Worm (Caenorhabditis elegans) whole organism, late embryonic: ENCODE measurements around the gene mrpl-48.
A peak's percentile ranks its signal among the peaks of the same experiment; 100 is the strongest.

ENCODE experiments used
- C08G9.2 ChIP-seq: sonication (generic microtip); optimal IDR thresholded peaks from 2 replicates; lab custom pipeline; 2016; ENCODE audit warnings: mild to moderate bottlenecking, missing genetic modification characterization, moderate library complexity, missing compliant biosample characterization
- K09A11.1 ChIP-seq: sonication (generic microtip); optimal IDR thresholded peaks from 2 replicates; lab custom pipeline; 2017; ENCODE audit warnings: antibody characterized with exemption, mild to moderate bottlenecking, missing genetic modification characterization, missing compliant biosample characterization; ENCODE audit not compliant: insufficient read depth
- che-1 ChIP-seq: sonication (generic microtip); optimal IDR thresholded peaks from 2 replicates; lab custom pipeline; 2016; ENCODE audit warnings: mild to moderate bottlenecking, missing genetic modification characterization, missing compliant biosample characterization
- dve-1 ChIP-seq: sonication (generic microtip); optimal IDR thresholded peaks from 2 replicates; lab custom pipeline; 2017; ENCODE audit warnings: antibody characterized with exemption, mild to moderate bottlenecking, missing genetic modification characterization, missing compliant biosample characterization
- elt-2 ChIP-seq: sonication (generic microtip); optimal IDR thresholded peaks from 2 replicates; lab custom pipeline; 2016; ENCODE audit warnings: missing genetic modification reagents, missing genetic modification characterization, missing compliant biosample characterization
- fkh-6 ChIP-seq: sonication (generic microtip); optimal IDR thresholded peaks from 2 replicates; lab custom pipeline; 2016; ENCODE audit warnings: missing genetic modification characterization, missing compliant biosample characterization
- nfya-1 ChIP-seq: sonication (generic microtip); optimal IDR thresholded peaks from 2 replicates; lab custom pipeline; 2017; ENCODE audit warnings: missing genetic modification characterization, mild to moderate bottlenecking, missing compliant biosample characterization, antibody characterized with exemption, moderate library complexity
- sox-2 ChIP-seq: fragments of 200-800 bp; sonication (Bioruptor generic); IDR thresholded peaks from 2 replicates; pipeline ENCODE4 v1.3.6; 2022; ENCODE audit warnings: missing genetic modification reagents, missing genetic modification characterization, missing compliant biosample characterization
- unc-55 ChIP-seq: sonication (generic microtip); optimal IDR thresholded peaks from 2 replicates; lab custom pipeline; 2017; ENCODE audit warnings: missing biosample characterization, missing genetic modification reagents, missing genetic modification characterization

The mrpl-48 gene

DNA sequence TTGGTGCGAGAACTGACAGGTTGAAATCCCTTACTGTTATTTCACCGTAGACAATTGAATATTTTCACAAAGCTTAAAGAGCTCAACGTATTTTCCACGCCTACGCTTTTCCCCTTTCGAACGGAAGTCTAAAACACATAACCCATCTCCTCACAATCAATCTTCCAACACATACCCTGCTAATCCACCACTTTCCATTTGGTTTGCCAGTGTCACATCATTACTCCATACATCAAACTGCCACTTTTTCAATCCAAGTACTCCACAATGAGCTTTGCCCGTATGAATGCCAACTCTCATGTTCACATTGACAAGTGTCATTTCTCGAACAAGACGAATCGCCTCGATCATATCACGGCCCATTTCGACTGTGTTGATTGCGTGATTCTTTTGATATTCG is 34.5 kb downstream of the mrpl-48 start:
- TF ChIP-seq dve-1 (tag; lab: Kevin White, UChicago) (no peak), C08G9.2 (tag; lab: Kevin White, UChicago) (no peak)

DNA sequence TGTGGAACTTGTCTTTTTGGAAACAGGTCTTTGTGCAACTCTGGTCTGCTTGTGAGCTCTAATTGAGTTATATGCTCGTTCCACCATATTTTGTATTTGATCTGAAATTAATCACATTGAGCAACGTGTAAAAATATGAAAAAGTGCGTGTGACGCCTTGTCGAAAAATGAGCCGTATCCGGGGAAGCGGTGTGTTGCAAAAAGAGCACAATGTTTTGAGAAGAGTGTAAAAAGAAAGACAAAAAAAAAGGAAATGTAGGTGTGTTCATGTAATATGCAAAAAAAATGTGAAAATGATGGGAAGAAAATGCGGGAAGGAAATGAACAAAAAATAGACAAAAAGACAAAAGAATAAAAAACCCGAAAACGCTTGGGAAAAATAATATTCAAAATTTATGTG is 37.3 kb downstream of the mrpl-48 start, which contains the start of gene acy-4:
Gene acy-4 (minus strand): TSS at position 101 of the 400 bp plus-strand sequence.
- TF ChIP-seq che-1 (tag; lab: Kevin White, UChicago) (no peak), sox-2 (GFP tag; lab: Robert Waterston, UW) (no peak), fkh-6 (tag; lab: Kevin White, UChicago) (no peak), K09A11.1 (tag; lab: Kevin White, UChicago) (no peak)
- TF ChIP-seq, all 69 proteins: peak for 0

DNA sequence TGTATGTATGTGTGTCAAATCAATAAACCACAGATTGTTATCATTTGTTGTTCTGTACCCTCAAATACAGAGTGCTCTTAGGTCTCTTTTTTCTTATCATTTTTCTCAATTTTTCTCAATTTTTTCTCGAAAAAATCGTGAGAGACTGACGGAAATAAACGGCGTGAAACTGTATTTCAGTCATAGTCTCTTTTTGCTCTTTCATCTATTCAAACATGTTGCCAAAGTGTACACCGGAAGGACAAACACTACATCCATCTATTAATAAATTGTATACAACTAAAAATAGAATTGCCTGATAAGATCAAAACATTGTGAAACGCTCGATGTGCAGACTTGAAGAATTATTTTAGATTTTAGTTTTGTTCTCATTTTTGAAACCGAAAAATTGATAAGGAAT is 40.9 kb downstream of the mrpl-48 start:
- TF ChIP-seq unc-55 (GFP tag; lab: Kevin White, UChicago) (no peak), nfya-1 (tag; lab: Kevin White, UChicago) (no peak), elt-2 (tag; lab: Kevin White, UChicago) (peak; percentile 39)
